Worm (Caenorhabditis elegans) whole organism, L4/young adult: ENCODE measurements around the gene lgx-1.

Source experiments
- W03F9.2 ChIP-seq: fragments of 150-350 bp; optimal IDR thresholded peaks from 2 replicates; lab custom pipeline; 2014; ENCODE audit warnings: missing biosample characterization, missing genetic modification characterization
- dao-5 ChIP-seq: sonication (generic microtip); optimal IDR thresholded peaks from 2 replicates; lab custom pipeline; 2016; ENCODE audit warnings: missing genotype, missing genetic modification characterization, moderate library complexity, missing compliant biosample characterization
- him-1 ChIP-seq: sonication (generic microtip); optimal IDR thresholded peaks from 2 replicates; lab custom pipeline; 2016; ENCODE audit warnings: missing genotype, missing genetic modification reagents, missing genetic modification characterization, missing compliant biosample characterization

The lgx-1 gene

ce11 chrX:5538416-5538815 is at the start of gene lgx-1:
Gene lgx-1 (minus strand): TSS chrX:5538516.
- TF ChIP-seq dao-5 (tag; lab: Kevin White, UChicago) (no peak), W03F9.2 (tag; lab: Kevin White, UChicago) (no peak)

- TF ChIP-seq dao-5 (tag; lab: Kevin White, UChicago) (no peak), W03F9.2 (tag; lab: Kevin White, UChicago) (no peak), him-1 (no peak)
Observed at ce11 chrX:5579714-5580265, 41.5 kb upstream of the lgx-1 start.

- TF ChIP-seq him-1, result no peak
- TF ChIP-seq dao-5 (tag; lab: Kevin White, UChicago), result no peak
- TF ChIP-seq W03F9.2 (tag; lab: Kevin White, UChicago), result no peak
Observed at ce11 chrX:5572638-5573037, 34.3 kb upstream of the lgx-1 start.

ce11 chrX:5567454-5567853 is 29.1 kb upstream of the lgx-1 start, which contains the start of gene mec-2:
Gene mec-2 (plus strand): TSS chrX:5567754.
- TF ChIP-seq him-1, result no peak
- TF ChIP-seq dao-5 (tag; lab: Kevin White, UChicago), result no peak
- no peak for TF ChIP-seq W03F9.2 (tag; lab: Kevin White, UChicago)

ce11 chrX:5565478-5565877 is 27.2 kb upstream of the lgx-1 start:
- TF ChIP-seq W03F9.2 (tag; lab: Kevin White, UChicago) (no peak), dao-5 (tag; lab: Kevin White, UChicago) (no peak), him-1 (no peak)

- no peak for TF ChIP-seq W03F9.2 (tag; lab: Kevin White, UChicago)
- TF ChIP-seq him-1, result no peak
- TF ChIP-seq dao-5 (tag; lab: Kevin White, UChicago), result no peak
Observed at ce11 chrX:5557966-5558365, 19.6 kb upstream of the lgx-1 start, which contains the start of gene C38C5.1. Gene C38C5.1 (plus strand): TSS chrX:5558055.

- TF ChIP-seq dao-5 (tag; lab: Kevin White, UChicago) (no peak), him-1 (no peak), W03F9.2 (tag; lab: Kevin White, UChicago) (no peak)
Observed at ce11 chrX:5555055-5555629, 16.8 kb upstream of the lgx-1 start.

- TF ChIP-seq him-1 (no peak), dao-5 (tag; lab: Kevin White, UChicago) (no peak), W03F9.2 (tag; lab: Kevin White, UChicago) (no peak)
Observed at ce11 chrX:5552652-5553051, 14.3 kb upstream of the lgx-1 start, which contains the start of gene ifta-1. Gene ifta-1 (minus strand): TSS chrX:5552752.

ce11 chrX:5547828-5548227 is 9.5 kb upstream of the lgx-1 start:
- TF ChIP-seq dao-5 (tag; lab: Kevin White, UChicago), result no peak
- TF ChIP-seq W03F9.2 (tag; lab: Kevin White, UChicago), result no peak
- TF ChIP-seq him-1, result no peak

- no peak for TF ChIP-seq W03F9.2 (tag; lab: Kevin White, UChicago)
Observed at ce11 chrX:5543651-5544050, 5.3 kb upstream of the lgx-1 start, which contains the start of gene C54G7.1. Gene C54G7.1 (plus strand): TSS chrX:5543951.

ce11 chrX:5524260-5524659 is 14.1 kb downstream of the lgx-1 start:
- TF ChIP-seq dao-5 (tag; lab: Kevin White, UChicago) (no peak), W03F9.2 (tag; lab: Kevin White, UChicago) (no peak), him-1 (no peak)

- no peak for TF ChIP-seq W03F9.2 (tag; lab: Kevin White, UChicago)
- no peak for TF ChIP-seq dao-5 (tag; lab: Kevin White, UChicago)
- no peak for TF ChIP-seq him-1
Observed at ce11 chrX:5522769-5523601, 15.3 kb downstream of the lgx-1 start, which contains the start of gene mboa-3. Gene mboa-3 (minus strand): TSS chrX:5522819.

ce11 chrX:5519567-5519966 is 18.7 kb downstream of the lgx-1 start:
- TF ChIP-seq W03F9.2 (tag; lab: Kevin White, UChicago) (no peak), dao-5 (tag; lab: Kevin White, UChicago) (no peak)

- TF ChIP-seq W03F9.2 (tag; lab: Kevin White, UChicago) (no peak), him-1 (no peak), dao-5 (tag; lab: Kevin White, UChicago) (no peak)
Observed at ce11 chrX:5518352-5518751, 20.0 kb downstream of the lgx-1 start.
